Fruit fly (Drosophila melanogaster) whole organism, embryonic: Measurements from ENCODE around the gene Fer3HCH.

Experiments used
- Abd-B ChIP-seq: fragments of 200-800 bp; sonication (Bioruptor generic); optimal IDR thresholded peaks from 2 replicates; lab custom pipeline; 2018; ENCODE audit warnings: missing biosample characterization, mild to moderate bottlenecking, missing genetic modification characterization, moderate library complexity
- Aef1 ChIP-seq: fragments of 200-800 bp; sonication (Bioruptor generic); IDR thresholded peaks from 3 replicates; pipeline ENCODE4 v1.3.6; 2022; ENCODE audit warnings: missing biosample characterization, missing genetic modification characterization
- Atf3 ChIP-seq: fragments of 200-800 bp; sonication (Bioruptor generic); optimal IDR thresholded peaks from 3 replicates; lab custom pipeline; 2016; ENCODE audit warnings: missing biosample characterization, missing genetic modification characterization
- Bgb ChIP-seq: fragments of 200-800 bp; sonication (Bioruptor generic); IDR thresholded peaks from 2 replicates; pipeline ENCODE4 v1.3.6; 2022; ENCODE audit warnings: missing biosample characterization, missing genetic modification characterization; ENCODE audit not compliant: partially characterized antibody
- CG10321 ChIP-seq: fragments of 200-800 bp; sonication (Bioruptor generic); IDR thresholded peaks from 2 replicates; pipeline ENCODE4 v1.3.6; 2022; ENCODE audit warnings: missing biosample characterization, missing genetic modification characterization
- CG11504 ChIP-seq: fragments of 200-800 bp; sonication (Bioruptor generic); optimal IDR thresholded peaks from 3 replicates; lab custom pipeline; 2019; ENCODE audit warnings: missing biosample characterization, mild to moderate bottlenecking, missing genetic modification characterization, moderate library complexity
- CG11560 ChIP-seq: fragments of 200-800 bp; sonication (Bioruptor generic); IDR thresholded peaks from 3 replicates; pipeline ENCODE4 v1.3.6; 2022; ENCODE audit warnings: missing biosample characterization, missing genetic modification characterization
- CG12071 ChIP-seq: fragments of 200-800 bp; sonication (Bioruptor generic); optimal IDR thresholded peaks from 3 replicates; lab custom pipeline; 2018; ENCODE audit warnings: missing biosample characterization, mild to moderate bottlenecking, missing genetic modification characterization
- CG12769 ChIP-seq: fragments of 200-800 bp; sonication (Bioruptor generic); optimal IDR thresholded peaks from 2 replicates; lab custom pipeline; 2019; ENCODE audit warnings: missing biosample characterization, mild to moderate bottlenecking, missing genetic modification characterization, moderate library complexity
- CG17612 ChIP-seq: fragments of 200-800 bp; sonication (Bioruptor generic); IDR thresholded peaks from 2 replicates; pipeline ENCODE4 v1.3.6; 2022; ENCODE audit warnings: missing biosample characterization, missing genetic modification characterization
- CG2202 ChIP-seq: fragments of 200-800 bp; sonication (Bioruptor generic); optimal IDR thresholded peaks from 2 replicates; lab custom pipeline; 2018; ENCODE audit warnings: missing biosample characterization, mild to moderate bottlenecking, missing genetic modification characterization
- CG31365 ChIP-seq: fragments of 200-800 bp; sonication (Bioruptor generic); optimal IDR thresholded peaks from 2 replicates; lab custom pipeline; 2018; ENCODE audit warnings: missing biosample characterization, mild to moderate bottlenecking, missing genetic modification characterization
- CG34422 ChIP-seq: fragments of 200-800 bp; sonication (Bioruptor generic); IDR thresholded peaks from 3 replicates; pipeline ENCODE4 v1.3.6; 2022; ENCODE audit warnings: missing biosample characterization, missing genetic modification characterization
- CG8765 ChIP-seq: fragments of 200-800 bp; sonication (Bioruptor generic); IDR thresholded peaks from 2 replicates; pipeline ENCODE4 v1.3.6; 2022; ENCODE audit warnings: missing biosample characterization, missing genetic modification characterization
- CG9817 ChIP-seq: fragments of 200-800 bp; sonication (Bioruptor generic); optimal IDR thresholded peaks from 2 replicates; lab custom pipeline; 2018; ENCODE audit warnings: missing biosample characterization, mild to moderate bottlenecking, missing genetic modification characterization, moderate library complexity
- CrebB ChIP-seq: fragments of 200-800 bp; sonication (Bioruptor generic); optimal IDR thresholded peaks from 3 replicates; lab custom pipeline; 2018; ENCODE audit warnings: missing biosample characterization, mild to moderate bottlenecking, missing genetic modification characterization
- Dek ChIP-seq: fragments of 200-800 bp; sonication (Bioruptor generic); optimal IDR thresholded peaks from 3 replicates; lab custom pipeline; 2019; ENCODE audit warnings: missing biosample characterization, mild to moderate bottlenecking, missing genetic modification characterization, moderate library complexity
- Doc2 ChIP-seq: fragments of 200-800 bp; sonication (Bioruptor generic); IDR thresholded peaks from 2 replicates; pipeline ENCODE4 v1.3.6; 2022; ENCODE audit warnings: missing biosample characterization, missing genetic modification characterization
- Hmr ChIP-seq: fragments of 200-800 bp; sonication (Bioruptor generic); optimal IDR thresholded peaks from 3 replicates; lab custom pipeline; 2017; ENCODE audit warnings: mild to moderate bottlenecking, missing biosample characterization, missing genetic modification reagents, missing genetic modification characterization
- Mad ChIP-seq: fragments of 200-800 bp; sonication (Bioruptor generic); optimal IDR thresholded peaks from 2 replicates; lab custom pipeline; 2016; ENCODE audit warnings: missing biosample characterization, missing genetic modification characterization
- NfI ChIP-seq: fragments of 200-800 bp; sonication (Bioruptor generic); optimal IDR thresholded peaks from 3 replicates; lab custom pipeline; 2018; ENCODE audit warnings: missing biosample characterization, mild to moderate bottlenecking, missing genetic modification characterization, moderate library complexity
- Pdp1 ChIP-seq, 2 experiments: fragments of 200-800 bp; sonication (Bioruptor generic); optimal IDR thresholded peaks; 3 replicates each; lab custom pipeline; 2016; ENCODE audit warnings: missing biosample characterization in 2 of 2, missing genetic modification characterization in 2 of 2, mild to moderate bottlenecking in 1 of 2, moderate library complexity in 1 of 2
- Ptx1 ChIP-seq: fragments of 200-800 bp; sonication (Bioruptor generic); IDR thresholded peaks from 2 replicates; pipeline ENCODE4 v1.3.6; 2022; ENCODE audit warnings: missing biosample characterization, missing genetic modification characterization
- Rfx ChIP-seq: fragments of 200-800 bp; sonication (Bioruptor generic); IDR thresholded peaks from 2 replicates; pipeline ENCODE4 v1.3.6; 2022; ENCODE audit warnings: missing biosample characterization, missing genetic modification characterization
- ara ChIP-seq: fragments of 200-800 bp; sonication (Bioruptor generic); IDR thresholded peaks from 2 replicates; pipeline ENCODE4 v1.3.6; 2022; ENCODE audit warnings: missing biosample characterization, missing genetic modification characterization
- bbx ChIP-seq: fragments of 200-800 bp; sonication (Bioruptor generic); IDR thresholded peaks from 2 replicates; pipeline ENCODE4 v1.3.6; 2022; ENCODE audit warnings: missing biosample characterization, missing genetic modification characterization; ENCODE audit not compliant: partially characterized antibody
- bowl ChIP-seq: fragments of 200-800 bp; sonication (Bioruptor generic); IDR thresholded peaks from 2 replicates; pipeline ENCODE4 v1.3.6; 2022; ENCODE audit warnings: missing biosample characterization, missing genetic modification characterization
- ci ChIP-seq: fragments of 200-800 bp; sonication (Bioruptor generic); IDR thresholded peaks from 3 replicates; pipeline ENCODE4 v1.3.6; 2022; ENCODE audit warnings: missing biosample characterization, missing genetic modification characterization
- crp ChIP-seq, 2 experiments: fragments of 200-800 bp; sonication (Bioruptor generic); optimal IDR thresholded peaks; 2 replicates in 1 of 2; 3 replicates in 1 of 2; lab custom pipeline; 2017; ENCODE audit warnings: missing biosample characterization in 2 of 2, missing genetic modification characterization in 2 of 2, mild to moderate bottlenecking in 1 of 2, moderate library complexity in 1 of 2
- dmrt11E ChIP-seq: fragments of 200-800 bp; sonication (Bioruptor generic); optimal IDR thresholded peaks from 3 replicates; lab custom pipeline; 2018; ENCODE audit warnings: missing biosample characterization, mild to moderate bottlenecking, missing genetic modification characterization, moderate library complexity
- fd102C ChIP-seq: fragments of 200-800 bp; sonication (Bioruptor generic); optimal IDR thresholded peaks from 2 replicates; lab custom pipeline; 2018; ENCODE audit warnings: missing biosample characterization, mild to moderate bottlenecking, missing genetic modification characterization, moderate library complexity
- fu2 ChIP-seq: fragments of 200-800 bp; sonication (Bioruptor generic); optimal IDR thresholded peaks from 2 replicates; lab custom pipeline; 2016; ENCODE audit warnings: missing biosample characterization, missing genetic modification characterization
- gro ChIP-seq: fragments of 200-800 bp; sonication (Bioruptor generic); optimal IDR thresholded peaks from 2 replicates; lab custom pipeline; 2016; ENCODE audit warnings: missing biosample characterization, missing genetic modification characterization
- insv ChIP-seq, 2 experiments: fragments of 200-800 bp; sonication (Bioruptor generic); optimal IDR thresholded peaks; 3 replicates each; lab custom pipeline; 2016 to 2018; ENCODE audit warnings: missing biosample characterization in 2 of 2, missing genetic modification characterization in 2 of 2
- lola ChIP-seq, 3 experiments: fragments of >200 bp in 2 of 3; fragments of 200-800 bp in 1 of 3; sonication (Bioruptor generic) in 1 of 3; optimal IDR thresholded peaks; 2 replicates each; lab custom pipeline; 2017 to 2019; ENCODE audit warnings: missing biosample characterization in 3 of 3, missing genetic modification characterization in 3 of 3, mild to moderate bottlenecking in 1 of 3, moderate library complexity in 1 of 3
- mirr ChIP-seq: fragments of 200-800 bp; sonication (Bioruptor generic); optimal IDR thresholded peaks from 3 replicates; lab custom pipeline; 2018; ENCODE audit warnings: missing biosample characterization, mild to moderate bottlenecking, missing genetic modification characterization
- nau ChIP-seq: fragments of 200-800 bp; sonication (Bioruptor generic); optimal IDR thresholded peaks from 3 replicates; lab custom pipeline; 2017; ENCODE audit warnings: missing biosample characterization, mild to moderate bottlenecking, missing genetic modification characterization, missing genetic modification reagents
- nerfin-1 ChIP-seq: fragments of 200-800 bp; sonication (Bioruptor generic); optimal IDR thresholded peaks from 3 replicates; lab custom pipeline; 2019; ENCODE audit warnings: missing biosample characterization, mild to moderate bottlenecking, missing genetic modification characterization, moderate library complexity
- nom ChIP-seq: fragments of 200-800 bp; sonication (Bioruptor generic); optimal IDR thresholded peaks from 2 replicates; lab custom pipeline; 2017; ENCODE audit warnings: missing biosample characterization, missing genetic modification characterization, mild to moderate bottlenecking, moderate library complexity, missing genetic modification reagents
- pfk ChIP-seq: fragments of 200-800 bp; sonication (Bioruptor generic); optimal IDR thresholded peaks from 2 replicates; lab custom pipeline; 2018; ENCODE audit warnings: missing biosample characterization, mild to moderate bottlenecking, missing genetic modification characterization, moderate library complexity
- phol ChIP-seq: fragments of 200-800 bp; sonication (Bioruptor generic); optimal IDR thresholded peaks from 3 replicates; lab custom pipeline; 2018; ENCODE audit warnings: missing biosample characterization, mild to moderate bottlenecking, missing genetic modification characterization, moderate library complexity
- pnt ChIP-seq: fragments of 200-800 bp; sonication (Bioruptor generic); optimal IDR thresholded peaks from 3 replicates; lab custom pipeline; 2016; ENCODE audit warnings: missing biosample characterization, missing genetic modification characterization
- pum ChIP-seq: fragments of 200-800 bp; sonication (Bioruptor generic); optimal IDR thresholded peaks from 2 replicates; lab custom pipeline; 2016; ENCODE audit warnings: missing biosample characterization, missing genetic modification characterization
- scrt ChIP-seq: fragments of 200-800 bp; sonication (Bioruptor generic); optimal IDR thresholded peaks from 2 replicates; lab custom pipeline; 2018; ENCODE audit warnings: missing biosample characterization, mild to moderate bottlenecking, missing genetic modification characterization, moderate library complexity
- shn ChIP-seq: fragments of 200-800 bp; sonication (Bioruptor generic); optimal IDR thresholded peaks from 3 replicates; lab custom pipeline; 2016; ENCODE audit warnings: missing biosample characterization, missing genetic modification characterization
- sob ChIP-seq: fragments of 200-800 bp; sonication (Bioruptor generic); IDR thresholded peaks from 2 replicates; pipeline ENCODE4 v1.3.6; 2022; ENCODE audit warnings: missing biosample characterization, missing genetic modification characterization
- stwl ChIP-seq: fragments of 200-800 bp; sonication (Bioruptor generic); optimal IDR thresholded peaks from 3 replicates; lab custom pipeline; 2018; ENCODE audit warnings: missing biosample characterization, mild to moderate bottlenecking, missing genetic modification characterization, moderate library complexity
- trh ChIP-seq: fragments of 200-800 bp; sonication (Bioruptor generic); optimal IDR thresholded peaks from 2 replicates; lab custom pipeline; 2016; ENCODE audit warnings: missing biosample characterization, missing genetic modification characterization
- tup ChIP-seq: fragments of 200-800 bp; sonication (Bioruptor generic); optimal IDR thresholded peaks from 2 replicates; lab custom pipeline; 2016; ENCODE audit warnings: missing biosample characterization, mild to moderate bottlenecking, missing genetic modification characterization, moderate library complexity

Fer3HCH gene

dm6 chrX:13128750-13129152 is 20.8 kb upstream of the Fer3HCH start, which contains the start of the genes CG32638, CG15717 and MFS10 (continued):
- TF ChIP-seq CG8765 (0 out of 2 replicates have a peak, but pooled peaks have one; percentile 23), Hmr (GFP tag; lab: Kevin White, UChicago) (peak; percentile 69), CG10321 (GFP tag; lab: Robert Waterston, UW) (no peak), Ptx1 (GFP tag; lab: Robert Waterston, UW) (no peak), scrt (GFP tag; lab: Kevin White, UChicago) (peak; percentile 73), NfI (peak; percentile 27), Rfx (GFP tag; lab: Robert Waterston, UW) (peak; percentile 40; the same call in 1 of the 2 replicates), Abd-B (GFP tag; lab: Kevin White, UChicago) (peak; percentile 6), gro (GFP tag; lab: Kevin White, UChicago) (peak; percentile 35), shn (GFP tag; lab: Kevin White, UChicago) (no peak), pum (GFP tag; lab: Kevin White, UChicago) (no peak), Dek (tag; lab: Kevin White, UChicago) (no peak), ara (no peak), mirr (GFP tag; lab: Kevin White, UChicago) (peak; percentile 28), CG2202 (tag; lab: Kevin White, UChicago) (no peak), Atf3 (GFP tag; lab: Kevin White, UChicago) (no peak), phol (tag; lab: Kevin White, UChicago) (peak; percentile 28), fd102C (GFP tag; lab: Kevin White, UChicago) (no peak), lola (GFP tag; optimal IDR thresholded peaks at IDR 0.05; lab: Kevin White, UChicago) (peak in 1 of 3 experiments; percentile 5), CG12071 (GFP tag; lab: Kevin White, UChicago) (peak; percentile 44), CG31365 (tag; lab: Kevin White, UChicago) (peak; percentile 72), bowl (GFP tag; lab: Robert Waterston, UW) (no peak), fu2 (no peak), trh (GFP tag; lab: Kevin White, UChicago) (no peak), CG11504 (tag; lab: Kevin White, UChicago) (peak; percentile 17), CG11560 (tag; lab: Robert Waterston, UW) (no peak), insv (GFP tag; optimal IDR thresholded peaks at IDR 0.05; lab: Kevin White, UChicago) (peak in 1 of 2 experiments; percentile 31), sob (GFP tag; lab: Robert Waterston, UW) (peak; percentile 33; the same call in 1 of the 2 replicates), Mad (GFP tag; lab: Kevin White, UChicago) (peak; percentile 25), CrebB (tag; lab: Kevin White, UChicago) (peak; percentile 45), nerfin-1 (tag; lab: Kevin White, UChicago) (peak; percentile 4), Doc2 (GFP tag; lab: Robert Waterston, UW) (no peak), nom (GFP tag; lab: Kevin White, UChicago) (peak; percentile 20), pnt (no peak), CG9817 (no peak), stwl (tag; lab: Kevin White, UChicago) (peak; percentile 78), crp (GFP tag; optimal IDR thresholded peaks at IDR 0.05; lab: Kevin White, UChicago) (peak in 1 of 2 experiments; percentile 76), CG12769 (peak; percentile 55), Aef1 (GFP tag; lab: Robert Waterston, UW) (no peak), tup (GFP tag; lab: Kevin White, UChicago) (no peak), Pdp1 (GFP tag; optimal IDR thresholded peaks at IDR 0.05; lab: Kevin White, UChicago) (peak in 1 of 2 experiments; percentile 43), pfk (peak; percentile 23), CG17612 (GFP tag; lab: Robert Waterston, UW) (no peak), bbx (GFP tag; lab: Robert Waterston, UW) (0 out of 2 replicates have a peak, but pooled peaks have one; percentile 24), dmrt11E (tag; lab: Kevin White, UChicago) (no peak), ci (GFP tag; lab: Robert Waterston, UW) (peak; percentile 70), CG34422 (GFP tag; lab: Robert Waterston, UW) (peak; percentile 55; the same call in 1 of the 3 replicates), Bgb (GFP tag; lab: Robert Waterston, UW) (peak; percentile 43; the same call in 1 of the 2 replicates), nau (GFP tag; lab: Kevin White, UChicago) (no peak)
